Worm (Caenorhabditis elegans) whole organism, L1 larva: ENCODE data around the gene ZK377.15.

Source experiments
- dsc-1 ChIP-seq: sonication (generic microtip); optimal IDR thresholded peaks from 2 replicates; lab custom pipeline; 2016; ENCODE audit warnings: mild to moderate bottlenecking, missing genetic modification characterization, missing compliant biosample characterization
- efl-3 ChIP-seq: fragments of 200-800 bp; sonication (Bioruptor generic); optimal IDR thresholded peaks from 2 replicates; lab custom pipeline; 2018; ENCODE audit warnings: mild to moderate bottlenecking, missing genetic modification characterization, missing compliant biosample characterization
- mdl-1 ChIP-seq, 2 experiments: fragments of 150-350 bp; optimal IDR thresholded peaks; 2 replicates each; lab custom pipeline; 2014 to 2017; ENCODE audit warnings: missing biosample characterization in 2 of 2, missing genetic modification characterization in 2 of 2, inconsistent platforms in 1 of 2
- ztf-11 ChIP-seq, 2 experiments: sonication (generic microtip); optimal IDR thresholded peaks; 2 replicates each; lab custom pipeline; 2016 to 2017; ENCODE audit warnings: missing genetic modification characterization in 2 of 2, missing biosample characterization in 1 of 2, missing compliant biosample characterization in 1 of 2

- TF ChIP-seq efl-3, result no peak
- TF ChIP-seq ztf-11 (tag; optimal IDR thresholded peaks at IDR 0.05; lab: Kevin White, UChicago), result no peak
- no peak for TF ChIP-seq mdl-1 (tag; optimal IDR thresholded peaks at IDR 0.05; lab: Kevin White, UChicago)
- no peak for TF ChIP-seq dsc-1 (tag; lab: Kevin White, UChicago)
These were observed 14.6 kb downstream of the ZK377.15 start, which contains the start of gene ZK813.5 for ce11 chrX:3451122-3451521.
